Worm (Caenorhabditis elegans): ENCODE results near the gene coq-3.

DNA sequence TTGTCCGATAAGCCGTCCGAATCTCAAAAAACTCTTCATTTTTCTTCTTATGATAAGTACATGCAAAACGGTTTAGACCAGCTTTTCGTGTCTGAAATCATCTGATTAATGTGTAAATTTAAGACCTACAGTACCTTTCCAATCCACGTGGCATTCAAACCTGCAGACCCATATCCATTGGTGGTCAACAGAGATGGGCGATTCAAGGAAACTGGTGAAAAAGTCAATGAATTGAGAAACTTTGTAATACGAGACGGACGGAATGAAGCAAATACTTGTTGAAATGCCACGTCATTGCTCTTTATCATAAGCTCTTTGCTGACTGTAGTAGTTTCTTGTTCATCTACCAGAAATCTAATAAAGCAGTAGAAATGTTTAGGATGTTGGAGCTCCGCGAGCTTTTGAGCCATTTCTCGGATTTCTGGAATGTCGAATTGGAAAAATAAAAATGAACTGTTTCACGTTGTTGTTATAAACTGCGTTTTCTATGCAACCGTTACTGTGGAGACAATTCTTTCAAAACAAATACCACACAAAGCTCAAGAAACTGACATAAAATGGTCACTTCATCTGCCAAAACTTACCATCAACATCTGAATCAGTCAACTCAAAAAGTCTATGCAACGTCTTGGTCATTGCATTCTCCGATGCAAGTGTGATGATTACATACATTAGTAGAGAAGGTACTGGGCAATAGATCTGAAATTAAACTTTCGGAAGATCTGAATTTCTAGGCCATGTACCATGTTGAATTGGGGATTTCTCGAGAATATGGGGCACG is 32.0 kb downstream of the coq-3 start:
- TF ChIP-seq unc-39 (tag; optimal IDR thresholded peaks at IDR 0.05) = no peak
- TF ChIP-seq mab-5 (tag; optimal IDR thresholded peaks at IDR 0.05) = no peak
- TF ChIP-seq mdl-1 (tag; optimal IDR thresholded peaks at IDR 0.05) = no peak
- TF ChIP-seq unc-62 (GFP tag; optimal IDR thresholded peaks at IDR 0.05) = no peak
- TF ChIP-seq nhr-12 (tag; optimal IDR thresholded peaks at IDR 0.05) = no peak
- TF ChIP-seq C34F6.9 (tag; optimal IDR thresholded peaks at IDR 0.05) = no peak
- TF ChIP-seq nhr-77 (tag; optimal IDR thresholded peaks at IDR 0.05) = no peak
- TF ChIP-seq R02D3.7 (tag; optimal IDR thresholded peaks at IDR 0.05) = no peak
- TF ChIP-seq snpc-4 (tag; optimal IDR thresholded peaks at IDR 0.05) = no peak

Data from whole organism, L2 larva.